Fruit fly (Drosophila melanogaster) whole organism, embryonic: ENCODE measurements around the gene Theg.

Experiments
- CG10274 ChIP-seq: fragments of 200-800 bp; sonication (Bioruptor generic); optimal IDR thresholded peaks from 3 replicates; lab custom pipeline; 2017; ENCODE audit warnings: missing biosample characterization, mild to moderate bottlenecking, missing genetic modification characterization
- CG10321 ChIP-seq: fragments of 200-800 bp; sonication (Bioruptor generic); IDR thresholded peaks from 2 replicates; pipeline ENCODE4 v1.3.6; 2022; ENCODE audit warnings: missing biosample characterization, missing genetic modification characterization
- CG10366 ChIP-seq: fragments of 200-800 bp; sonication (Bioruptor generic); IDR thresholded peaks from 2 replicates; pipeline ENCODE4 v1.3.6; 2022; ENCODE audit warnings: missing biosample characterization, missing genetic modification characterization
- CG10654 ChIP-seq: fragments of 200-800 bp; sonication (Bioruptor generic); optimal IDR thresholded peaks from 2 replicates; lab custom pipeline; 2016; ENCODE audit warnings: missing biosample characterization, missing genetic modification characterization
- CG10959 ChIP-seq: fragments of 200-800 bp; sonication (Bioruptor generic); IDR thresholded peaks from 2 replicates; pipeline ENCODE4 v1.3.6; 2022; ENCODE audit warnings: missing biosample characterization, missing genetic modification characterization
- CG11093 ChIP-seq: fragments of 200-800 bp; sonication (Bioruptor generic); IDR thresholded peaks from 3 replicates; pipeline ENCODE4 v1.3.6; 2022; ENCODE audit warnings: missing biosample characterization, missing genetic modification characterization
- CG12071 ChIP-seq: fragments of 200-800 bp; sonication (Bioruptor generic); optimal IDR thresholded peaks from 3 replicates; lab custom pipeline; 2018; ENCODE audit warnings: missing biosample characterization, mild to moderate bottlenecking, missing genetic modification characterization
- CG13624 ChIP-seq: fragments of 200-800 bp; sonication (Bioruptor generic); optimal IDR thresholded peaks from 2 replicates; lab custom pipeline; 2016; ENCODE audit warnings: missing biosample characterization, missing genetic modification characterization
- CG1602 ChIP-seq: fragments of 200-800 bp; sonication (Bioruptor generic); optimal IDR thresholded peaks from 3 replicates; lab custom pipeline; 2016; ENCODE audit warnings: missing biosample characterization, missing genetic modification characterization
- CG1647 ChIP-seq: fragments of 200-800 bp; sonication (Bioruptor generic); optimal IDR thresholded peaks from 3 replicates; lab custom pipeline; 2016; ENCODE audit warnings: missing biosample characterization, missing genetic modification characterization
- CG17912 ChIP-seq: fragments of 200-800 bp; sonication (Bioruptor generic); optimal IDR thresholded peaks from 2 replicates; lab custom pipeline; 2018; ENCODE audit warnings: missing biosample characterization, mild to moderate bottlenecking, missing genetic modification characterization
- CG18764 ChIP-seq: fragments of 200-800 bp; sonication (Bioruptor generic); optimal IDR thresholded peaks from 3 replicates; lab custom pipeline; 2016; ENCODE audit warnings: missing biosample characterization, missing genetic modification characterization
- CG2120 ChIP-seq: fragments of 200-800 bp; sonication (Bioruptor generic); optimal IDR thresholded peaks from 3 replicates; lab custom pipeline; 2016; ENCODE audit warnings: missing biosample characterization, missing genetic modification characterization
- CG30431 ChIP-seq: fragments of 200-800 bp; sonication (Bioruptor generic); optimal IDR thresholded peaks from 2 replicates; lab custom pipeline; 2017; ENCODE audit warnings: missing biosample characterization, missing genetic modification characterization
- CG3847 ChIP-seq: fragments of 200-800 bp; sonication (Bioruptor generic); IDR thresholded peaks from 2 replicates; pipeline ENCODE4 v1.3.6; 2022; ENCODE audit warnings: missing biosample characterization, missing genetic modification characterization
- CG4360 ChIP-seq: fragments of 200-800 bp; sonication (Bioruptor generic); IDR thresholded peaks from 2 replicates; pipeline ENCODE4 v1.3.6; 2022; ENCODE audit warnings: missing biosample characterization, missing genetic modification characterization
- CG4707 ChIP-seq: fragments of 200-800 bp; sonication (Bioruptor generic); optimal IDR thresholded peaks from 2 replicates; lab custom pipeline; 2018; ENCODE audit warnings: missing biosample characterization, mild to moderate bottlenecking, missing genetic modification characterization, moderate library complexity
- CG4820 ChIP-seq: fragments of 200-800 bp; sonication (Bioruptor generic); optimal IDR thresholded peaks from 3 replicates; lab custom pipeline; 2016; ENCODE audit warnings: missing biosample characterization, missing genetic modification characterization
- CG5245 ChIP-seq: fragments of 200-800 bp; sonication (Bioruptor generic); optimal IDR thresholded peaks from 3 replicates; lab custom pipeline; 2016; ENCODE audit warnings: missing biosample characterization, missing genetic modification characterization
- CG6683 ChIP-seq: fragments of 200-800 bp; sonication (Bioruptor generic); optimal IDR thresholded peaks from 2 replicates; lab custom pipeline; 2017; ENCODE audit warnings: missing biosample characterization, mild to moderate bottlenecking, missing genetic modification characterization, missing genetic modification reagents
- CG6791 ChIP-seq: fragments of 200-800 bp; sonication (Bioruptor generic); IDR thresholded peaks from 3 replicates; pipeline ENCODE4 v1.3.6; 2022; ENCODE audit warnings: missing biosample characterization, missing genetic modification characterization; ENCODE audit not compliant: partially characterized antibody
- CG8944 ChIP-seq: fragments of 200-800 bp; sonication (Bioruptor generic); optimal IDR thresholded peaks from 3 replicates; lab custom pipeline; 2016; ENCODE audit warnings: missing biosample characterization, missing genetic modification characterization
- CG9215 ChIP-seq: fragments of 200-800 bp; sonication (Bioruptor generic); IDR thresholded peaks from 2 replicates; pipeline ENCODE4 v1.3.6; 2022; ENCODE audit warnings: missing biosample characterization, missing genetic modification characterization
- CG9609 ChIP-seq: fragments of 200-800 bp; sonication (Bioruptor generic); optimal IDR thresholded peaks from 3 replicates; lab custom pipeline; 2016; ENCODE audit warnings: missing biosample characterization, missing genetic modification characterization
- Dfd ChIP-seq, 2 experiments: fragments of >200 bp; optimal IDR thresholded peaks; 2 replicates each; lab custom pipeline; 2017; ENCODE audit warnings: missing biosample characterization in 2 of 2, missing genetic modification characterization in 2 of 2
- Dip3 ChIP-seq: fragments of 200-800 bp; sonication (Bioruptor generic); optimal IDR thresholded peaks from 3 replicates; lab custom pipeline; 2016; ENCODE audit warnings: missing biosample characterization, missing genetic modification characterization
- Doc2 ChIP-seq: fragments of 200-800 bp; sonication (Bioruptor generic); IDR thresholded peaks from 2 replicates; pipeline ENCODE4 v1.3.6; 2022; ENCODE audit warnings: missing biosample characterization, missing genetic modification characterization
- Doc3 ChIP-seq: fragments of 200-800 bp; sonication (Bioruptor generic); IDR thresholded peaks from 3 replicates; pipeline ENCODE4 v1.3.6; 2022; ENCODE audit warnings: missing biosample characterization, missing genetic modification characterization; ENCODE audit not compliant: partially characterized antibody
- ERR ChIP-seq: fragments of 200-800 bp; sonication (Bioruptor generic); optimal IDR thresholded peaks from 2 replicates; lab custom pipeline; 2016; ENCODE audit warnings: missing biosample characterization, missing genetic modification characterization
- H2.0 ChIP-seq: fragments of 200-800 bp; sonication (Bioruptor generic); IDR thresholded peaks from 2 replicates; pipeline ENCODE4 v1.3.6; 2022; ENCODE audit warnings: missing biosample characterization, missing genetic modification characterization
- HLH54F ChIP-seq: fragments of 200-800 bp; sonication (Bioruptor generic); optimal IDR thresholded peaks from 3 replicates; lab custom pipeline; 2016; ENCODE audit warnings: missing biosample characterization, missing genetic modification characterization
- Hand ChIP-seq: fragments of 200-800 bp; sonication (Bioruptor generic); optimal IDR thresholded peaks from 2 replicates; lab custom pipeline; 2017; ENCODE audit warnings: mild to moderate bottlenecking, missing biosample characterization, missing genetic modification reagents, missing genetic modification characterization
- MBD-R2 ChIP-seq: fragments of 200-800 bp; sonication (Bioruptor generic); IDR thresholded peaks from 2 replicates; pipeline ENCODE4 v1.3.6; 2022; ENCODE audit warnings: missing biosample characterization, missing genetic modification characterization
- Mrtf ChIP-seq: fragments of 200-800 bp; sonication (Bioruptor generic); IDR thresholded peaks from 3 replicates; pipeline ENCODE4 v1.3.6; 2022; ENCODE audit warnings: missing biosample characterization, missing genetic modification characterization
- NFAT ChIP-seq: fragments of 200-800 bp; sonication (Bioruptor generic); IDR thresholded peaks from 2 replicates; pipeline ENCODE4 v1.3.6; 2022; ENCODE audit warnings: missing biosample characterization, missing genetic modification characterization
- Oli ChIP-seq: fragments of 200-800 bp; sonication (Bioruptor generic); optimal IDR thresholded peaks from 2 replicates; lab custom pipeline; 2018; ENCODE audit warnings: missing biosample characterization, mild to moderate bottlenecking, missing genetic modification characterization, moderate library complexity
- Ptx1 ChIP-seq: fragments of 200-800 bp; sonication (Bioruptor generic); IDR thresholded peaks from 2 replicates; pipeline ENCODE4 v1.3.6; 2022; ENCODE audit warnings: missing biosample characterization, missing genetic modification characterization
- Sox102F ChIP-seq: fragments of 200-800 bp; sonication (Bioruptor generic); optimal IDR thresholded peaks from 2 replicates; lab custom pipeline; 2018; ENCODE audit warnings: missing biosample characterization, mild to moderate bottlenecking, missing genetic modification characterization, moderate library complexity
- Tbp ChIP-seq: fragments of >200 bp; optimal IDR thresholded peaks from 2 replicates; lab custom pipeline; 2018; ENCODE audit warnings: missing biosample characterization, missing genetic modification characterization
- ara ChIP-seq: fragments of 200-800 bp; sonication (Bioruptor generic); IDR thresholded peaks from 2 replicates; pipeline ENCODE4 v1.3.6; 2022; ENCODE audit warnings: missing biosample characterization, missing genetic modification characterization
- az2 ChIP-seq: fragments of 200-800 bp; sonication (Bioruptor generic); optimal IDR thresholded peaks from 3 replicates; lab custom pipeline; 2016; ENCODE audit warnings: missing biosample characterization, missing genetic modification characterization
- cad ChIP-seq: fragments of >200 bp; optimal IDR thresholded peaks from 2 replicates; lab custom pipeline; 2017; ENCODE audit warnings: missing biosample characterization, missing genetic modification characterization
- danr ChIP-seq: fragments of 200-800 bp; sonication (Bioruptor generic); IDR thresholded peaks from 2 replicates; pipeline ENCODE4 v1.3.6; 2022; ENCODE audit warnings: missing biosample characterization, missing genetic modification characterization
- ind ChIP-seq: fragments of 200-800 bp; sonication (Bioruptor generic); optimal IDR thresholded peaks from 3 replicates; lab custom pipeline; 2016; ENCODE audit warnings: missing biosample characterization, missing genetic modification characterization
- lov ChIP-seq, 2 experiments: fragments of 200-800 bp in 1 of 2; fragments of >200 bp in 1 of 2; sonication (Bioruptor generic) in 1 of 2; IDR thresholded peaks in 1 of 2; optimal IDR thresholded peaks in 1 of 2; 2 replicates in 1 of 2; 3 replicates in 1 of 2; pipeline versions ENCODE4 v1.3.6 to Lab custom; 2017 to 2022; ENCODE audit warnings: missing biosample characterization in 1 of 2, missing genetic modification characterization in 1 of 2
- oc ChIP-seq: fragments of 200-800 bp; sonication (Bioruptor generic); optimal IDR thresholded peaks from 2 replicates; lab custom pipeline; 2018; ENCODE audit warnings: missing biosample characterization, mild to moderate bottlenecking, missing genetic modification characterization, moderate library complexity
- pfk ChIP-seq: fragments of 200-800 bp; sonication (Bioruptor generic); optimal IDR thresholded peaks from 2 replicates; lab custom pipeline; 2018; ENCODE audit warnings: missing biosample characterization, mild to moderate bottlenecking, missing genetic modification characterization, moderate library complexity
- run ChIP-seq: fragments of 200-800 bp; sonication (Bioruptor generic); optimal IDR thresholded peaks from 3 replicates; lab custom pipeline; 2018; ENCODE audit warnings: missing biosample characterization, mild to moderate bottlenecking, missing genetic modification characterization
- ssp ChIP-seq: fragments of 200-800 bp; sonication (Bioruptor generic); IDR thresholded peaks from 2 replicates; pipeline ENCODE4 v1.3.6; 2022; ENCODE audit warnings: missing biosample characterization, missing genetic modification characterization
- tup ChIP-seq: fragments of 200-800 bp; sonication (Bioruptor generic); optimal IDR thresholded peaks from 2 replicates; lab custom pipeline; 2016; ENCODE audit warnings: missing biosample characterization, mild to moderate bottlenecking, missing genetic modification characterization, moderate library complexity
- wek ChIP-seq: fragments of 200-800 bp; sonication (Bioruptor generic); optimal IDR thresholded peaks from 3 replicates; lab custom pipeline; 2018; ENCODE audit warnings: missing biosample characterization, mild to moderate bottlenecking, missing genetic modification characterization, moderate library complexity

The Theg gene

DNA sequence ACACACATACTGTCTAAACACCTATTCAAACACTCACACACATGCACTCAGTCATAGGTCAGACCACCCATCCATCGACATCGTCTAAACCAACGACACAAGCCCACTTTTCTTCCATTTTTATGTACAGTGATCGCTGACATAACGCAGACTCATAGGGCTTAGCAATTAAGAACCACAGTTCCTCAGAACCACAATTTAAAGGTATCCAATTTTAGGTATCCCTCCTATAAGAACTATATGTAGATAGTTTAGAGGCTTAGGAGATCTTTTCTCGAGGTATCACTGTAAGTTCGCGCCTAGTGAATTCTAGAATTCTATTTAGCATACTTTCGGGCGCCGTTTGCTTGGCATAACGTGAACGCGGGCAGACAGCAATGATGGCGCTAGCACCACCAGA is 21.6 kb upstream of the Theg start (continued):
- TF ChIP-seq lov (optimal IDR thresholded peaks at IDR 0.05; lab: Kevin White, UChicago) (no peak), lov (GFP tag; IDR thresholded peaks at IDR 0.05; lab: Robert Waterston, UW) (0 out of 3 replicates have a peak, but pooled peaks have one; percentile 38), tup (GFP tag; lab: Kevin White, UChicago) (no peak), pfk (GFP tag; lab: Kevin White, UChicago) (no peak), CG5245 (GFP tag; lab: Kevin White, UChicago) (no peak), danr (GFP tag; lab: Robert Waterston, UW) (peak; percentile 32; the same call in 1 of the 2 replicates), CG8944 (GFP tag; lab: Kevin White, UChicago) (peak; percentile 8), HLH54F (GFP tag; lab: Kevin White, UChicago) (peak; percentile 19), CG18764 (GFP tag; lab: Kevin White, UChicago) (no peak), Doc3 (GFP tag; lab: Robert Waterston, UW) (no peak), Ptx1 (GFP tag; lab: Robert Waterston, UW) (peak; percentile 60), CG2120 (GFP tag; lab: Kevin White, UChicago) (peak; percentile 51), ssp (GFP tag; lab: Robert Waterston, UW) (0 out of 2 replicates have a peak, but pooled peaks have one; percentile 39), CG9215 (GFP tag; lab: Robert Waterston, UW) (peak; percentile 34; the same call in 1 of the 2 replicates), CG1647 (GFP tag; lab: Kevin White, UChicago) (no peak), Mrtf (no peak), NFAT (GFP tag; lab: Robert Waterston, UW) (peak; percentile 61; the same call in 1 of the 2 replicates), CG10366 (peak; percentile 59), wek (GFP tag; lab: Kevin White, UChicago) (no peak), Oli (tag; lab: Kevin White, UChicago) (peak; percentile 42), Tbp (GFP tag; lab: Kevin White, UChicago) (no peak), Dfd (GFP tag; optimal IDR thresholded peaks at IDR 0.05; lab: Kevin White, UChicago) (no peak), Doc2 (no peak), CG6791 (no peak), CG10321 (GFP tag; lab: Robert Waterston, UW) (no peak), CG30431 (GFP tag; lab: Kevin White, UChicago) (peak; percentile 27), CG4707 (GFP tag; lab: Kevin White, UChicago) (no peak), az2 (GFP tag; lab: Kevin White, UChicago) (peak; percentile 32), Sox102F (GFP tag; lab: Kevin White, UChicago) (peak; percentile 60), CG10654 (GFP tag; lab: Kevin White, UChicago) (peak; percentile 27), oc (tag; lab: Kevin White, UChicago) (no peak), Dip3 (peak; percentile 49), CG3847 (GFP tag; lab: Robert Waterston, UW) (peak; percentile 21; the same call in 1 of the 2 replicates), CG13624 (no peak), cad (GFP tag; lab: Kevin White, UChicago) (no peak), H2.0 (peak; percentile 57; the same call in 1 of the 2 replicates), CG4820 (peak; percentile 9), CG1602 (GFP tag; lab: Kevin White, UChicago) (peak; percentile 44), CG12071 (GFP tag; lab: Kevin White, UChicago) (no peak), CG11093 (GFP tag; lab: Robert Waterston, UW) (peak; percentile 57; the same call in 1 of the 3 replicates), ERR (GFP tag; lab: Kevin White, UChicago) (no peak), run (no peak), CG4360 (GFP tag; lab: Robert Waterston, UW) (no peak), CG10959 (GFP tag; lab: Robert Waterston, UW) (no peak), MBD-R2 (peak; percentile 20; the same call in 1 of the 2 replicates), CG10274 (GFP tag; lab: Kevin White, UChicago) (no peak), CG9609 (GFP tag; lab: Kevin White, UChicago) (peak; percentile 16), CG6683 (GFP tag; lab: Kevin White, UChicago) (no peak), ara (GFP tag; lab: Robert Waterston, UW) (peak; percentile 56; the same call in 1 of the 2 replicates), ind (peak; percentile 50), Hand (GFP tag; lab: Kevin White, UChicago) (no peak), CG17912 (GFP tag; lab: Kevin White, UChicago) (no peak)
